Fruit fly (Drosophila melanogaster) whole organism, embryonic: ENCODE measurements around the gene CG7006.

Source experiments
- Atf3 ChIP-seq: fragments of 200-800 bp; sonication (Bioruptor generic); optimal IDR thresholded peaks from 3 replicates; lab custom pipeline; 2016; ENCODE audit warnings: missing biosample characterization, missing genetic modification characterization
- Awh ChIP-seq: fragments of 200-800 bp; sonication (Bioruptor generic); IDR thresholded peaks from 2 replicates; pipeline ENCODE4, ENCODE4 v1.3.6; 2022; ENCODE audit warnings: missing biosample characterization, missing genetic modification characterization
- Bteb2 ChIP-seq: fragments of 200-800 bp; sonication (Bioruptor generic); optimal IDR thresholded peaks from 2 replicates; lab custom pipeline; 2016; ENCODE audit warnings: missing biosample characterization, missing genetic modification characterization
- CG10431 ChIP-seq: fragments of 200-800 bp; sonication (Bioruptor generic); optimal IDR thresholded peaks from 3 replicates; lab custom pipeline; 2018; ENCODE audit warnings: missing biosample characterization, mild to moderate bottlenecking, missing genetic modification characterization
- CG10543 ChIP-seq: fragments of 200-800 bp; sonication (Bioruptor generic); optimal IDR thresholded peaks from 3 replicates; lab custom pipeline; 2017; ENCODE audit warnings: missing biosample characterization, mild to moderate bottlenecking, missing genetic modification characterization, moderate library complexity
- CG11398 ChIP-seq: fragments of 200-800 bp; sonication (Bioruptor generic); optimal IDR thresholded peaks from 2 replicates; lab custom pipeline; 2016; ENCODE audit warnings: missing biosample characterization, missing genetic modification characterization
- CG12391 ChIP-seq: fragments of 200-800 bp; sonication (Bioruptor generic); optimal IDR thresholded peaks from 3 replicates; lab custom pipeline; 2018; ENCODE audit warnings: missing biosample characterization, mild to moderate bottlenecking, missing genetic modification characterization, moderate library complexity
- CG13287 ChIP-seq: fragments of 200-800 bp; sonication (Bioruptor generic); IDR thresholded peaks from 2 replicates; pipeline ENCODE4 v1.3.6; 2022; ENCODE audit warnings: missing biosample characterization, missing genetic modification characterization; ENCODE audit not compliant: partially characterized antibody
- CG13894 ChIP-seq: fragments of 200-800 bp; sonication (Bioruptor generic); optimal IDR thresholded peaks from 3 replicates; lab custom pipeline; 2018; ENCODE audit warnings: missing biosample characterization, mild to moderate bottlenecking, missing genetic modification characterization, moderate library complexity
- CG14050 ChIP-seq: fragments of 200-800 bp; sonication (Bioruptor generic); IDR thresholded peaks from 3 replicates; pipeline ENCODE4 v1.3.6; 2022; ENCODE audit warnings: missing biosample characterization, missing genetic modification characterization
- CG2875 ChIP-seq: fragments of 200-800 bp; sonication (Bioruptor generic); optimal IDR thresholded peaks from 2 replicates; lab custom pipeline; 2017; ENCODE audit warnings: missing biosample characterization, mild to moderate bottlenecking, missing genetic modification characterization, missing genetic modification reagents
- CG31365 ChIP-seq: fragments of 200-800 bp; sonication (Bioruptor generic); optimal IDR thresholded peaks from 2 replicates; lab custom pipeline; 2018; ENCODE audit warnings: missing biosample characterization, mild to moderate bottlenecking, missing genetic modification characterization
- CG43689 ChIP-seq: fragments of 200-800 bp; sonication (Bioruptor generic); IDR thresholded peaks from 2 replicates; pipeline ENCODE4 v1.3.6; 2022; ENCODE audit warnings: missing biosample characterization, missing genetic modification characterization
- CG5180 ChIP-seq: fragments of 200-800 bp; sonication (Bioruptor generic); optimal IDR thresholded peaks from 3 replicates; lab custom pipeline; 2017; ENCODE audit warnings: missing biosample characterization, missing genetic modification characterization, mild to moderate bottlenecking, moderate library complexity, missing genetic modification reagents
- CG5953 ChIP-seq: fragments of 200-800 bp; sonication (Bioruptor generic); IDR thresholded peaks from 2 replicates; pipeline ENCODE4 v1.3.6; 2022; ENCODE audit warnings: missing biosample characterization, missing genetic modification characterization
- CG9609 ChIP-seq: fragments of 200-800 bp; sonication (Bioruptor generic); optimal IDR thresholded peaks from 3 replicates; lab custom pipeline; 2016; ENCODE audit warnings: missing biosample characterization, missing genetic modification characterization
- CG9797 ChIP-seq: fragments of 200-800 bp; sonication (Bioruptor generic); optimal IDR thresholded peaks from 3 replicates; lab custom pipeline; 2018; ENCODE audit warnings: missing biosample characterization, mild to moderate bottlenecking, missing genetic modification characterization
- CTCF ChIP-seq: fragments of 200-800 bp; sonication (Bioruptor generic); optimal IDR thresholded peaks from 2 replicates; lab custom pipeline; 2017; ENCODE audit warnings: missing biosample characterization, mild to moderate bottlenecking, missing genetic modification characterization, moderate library complexity
- Camta ChIP-seq: fragments of 200-800 bp; sonication (Bioruptor generic); optimal IDR thresholded peaks from 2 replicates; lab custom pipeline; 2016; ENCODE audit warnings: missing biosample characterization, missing genetic modification characterization
- Dad ChIP-seq: fragments of 200-800 bp; sonication (Bioruptor generic); optimal IDR thresholded peaks from 3 replicates; lab custom pipeline; 2016; ENCODE audit warnings: missing biosample characterization, missing genetic modification characterization
- Ets97D ChIP-seq: fragments of 200-800 bp; sonication (Bioruptor generic); optimal IDR thresholded peaks from 3 replicates; lab custom pipeline; 2016; ENCODE audit warnings: missing biosample characterization, missing genetic modification characterization
- H2.0 ChIP-seq: fragments of 200-800 bp; sonication (Bioruptor generic); IDR thresholded peaks from 2 replicates; pipeline ENCODE4 v1.3.6; 2022; ENCODE audit warnings: missing biosample characterization, missing genetic modification characterization
- Lpt ChIP-seq: fragments of >200 bp; optimal IDR thresholded peaks from 2 replicates; lab custom pipeline; 2018; ENCODE audit warnings: missing biosample characterization, missing genetic modification characterization
- Nf-YC ChIP-seq: fragments of 200-800 bp; optimal IDR thresholded peaks from 3 replicates; lab custom pipeline; 2019; ENCODE audit warnings: missing biosample characterization, mild to moderate bottlenecking, missing genetic modification characterization, moderate library complexity
- Ssrp ChIP-seq: fragments of 200-800 bp; sonication (Bioruptor generic); optimal IDR thresholded peaks from 2 replicates; lab custom pipeline; 2018; ENCODE audit warnings: missing biosample characterization, mild to moderate bottlenecking, missing genetic modification characterization, moderate library complexity
- Xrp1 ChIP-seq: fragments of 200-800 bp; sonication (Bioruptor generic); IDR thresholded peaks from 2 replicates; pipeline ENCODE4 v1.3.6; 2022; ENCODE audit warnings: missing biosample characterization, missing genetic modification characterization
- ara ChIP-seq: fragments of 200-800 bp; sonication (Bioruptor generic); IDR thresholded peaks from 2 replicates; pipeline ENCODE4 v1.3.6; 2022; ENCODE audit warnings: missing biosample characterization, missing genetic modification characterization
- crp ChIP-seq, 2 experiments: fragments of 200-800 bp; sonication (Bioruptor generic); optimal IDR thresholded peaks; 2 replicates in 1 of 2; 3 replicates in 1 of 2; lab custom pipeline; 2017; ENCODE audit warnings: missing biosample characterization in 2 of 2, missing genetic modification characterization in 2 of 2, mild to moderate bottlenecking in 1 of 2, moderate library complexity in 1 of 2
- cwo ChIP-seq: fragments of 200-800 bp; sonication (Bioruptor generic); optimal IDR thresholded peaks from 3 replicates; lab custom pipeline; 2017; ENCODE audit warnings: missing biosample characterization, missing genetic modification characterization, mild to moderate bottlenecking, moderate library complexity, missing genetic modification reagents
- dimm ChIP-seq: fragments of 200-800 bp; sonication (Bioruptor generic); IDR thresholded peaks from 2 replicates; pipeline ENCODE4 v1.3.6; 2022; ENCODE audit warnings: missing biosample characterization, missing genetic modification characterization
- gcm2 ChIP-seq: fragments of 200-800 bp; sonication (Bioruptor generic); optimal IDR thresholded peaks from 2 replicates; lab custom pipeline; 2016; ENCODE audit warnings: missing biosample characterization, missing genetic modification characterization
- gsb-n ChIP-seq: fragments of 200-800 bp; sonication (Bioruptor generic); optimal IDR thresholded peaks from 3 replicates; lab custom pipeline; 2018; ENCODE audit warnings: missing biosample characterization, mild to moderate bottlenecking, missing genetic modification characterization
- hbn ChIP-seq: fragments of 200-800 bp; sonication (Bioruptor generic); IDR thresholded peaks from 2 replicates; pipeline ENCODE4 v1.3.6; 2022; ENCODE audit warnings: missing biosample characterization, missing genetic modification characterization; ENCODE audit not compliant: partially characterized antibody
- hkb ChIP-seq, 2 experiments: fragments of 200-800 bp in 1 of 2; fragments of >200 bp in 1 of 2; sonication (Bioruptor generic) in 1 of 2; IDR thresholded peaks in 1 of 2; optimal IDR thresholded peaks in 1 of 2; 2 replicates each; pipeline versions ENCODE4 v1.3.6 to Lab custom; 2017 to 2022; ENCODE audit warnings: missing biosample characterization in 1 of 2, missing genetic modification characterization in 1 of 2
- jigr1 ChIP-seq: fragments of 200-800 bp; sonication (Bioruptor generic); IDR thresholded peaks from 3 replicates; pipeline ENCODE4 v1.3.6; 2022; ENCODE audit warnings: missing biosample characterization, missing genetic modification characterization
- kah ChIP-seq: fragments of 200-800 bp; sonication (Bioruptor generic); optimal IDR thresholded peaks from 2 replicates; lab custom pipeline; 2018; ENCODE audit warnings: missing biosample characterization, mild to moderate bottlenecking, missing genetic modification characterization
- mam ChIP-seq: fragments of 200-800 bp; sonication (Bioruptor generic); optimal IDR thresholded peaks from 3 replicates; lab custom pipeline; 2016; ENCODE audit warnings: missing biosample characterization, missing genetic modification characterization
- mirr ChIP-seq: fragments of 200-800 bp; sonication (Bioruptor generic); optimal IDR thresholded peaks from 3 replicates; lab custom pipeline; 2018; ENCODE audit warnings: missing biosample characterization, mild to moderate bottlenecking, missing genetic modification characterization
- odd ChIP-seq: fragments of 200-800 bp; sonication (Bioruptor generic); optimal IDR thresholded peaks from 2 replicates; lab custom pipeline; 2017; ENCODE audit warnings: missing biosample characterization, mild to moderate bottlenecking, missing genetic modification characterization
- phol ChIP-seq: fragments of 200-800 bp; sonication (Bioruptor generic); optimal IDR thresholded peaks from 3 replicates; lab custom pipeline; 2018; ENCODE audit warnings: missing biosample characterization, mild to moderate bottlenecking, missing genetic modification characterization, moderate library complexity
- pnt ChIP-seq: fragments of 200-800 bp; sonication (Bioruptor generic); optimal IDR thresholded peaks from 3 replicates; lab custom pipeline; 2016; ENCODE audit warnings: missing biosample characterization, missing genetic modification characterization
- ranshi ChIP-seq: fragments of 200-800 bp; sonication (Bioruptor generic); IDR thresholded peaks from 2 replicates; pipeline ENCODE4 v1.3.6; 2022; ENCODE audit warnings: missing biosample characterization, missing genetic modification characterization
- sc ChIP-seq, 3 experiments: fragments of >200 bp in 2 of 3; fragments of 200-800 bp in 1 of 3; sonication (Bioruptor generic) in 1 of 3; optimal IDR thresholded peaks; 2 replicates in 2 of 3; 3 replicates in 1 of 3; lab custom pipeline; 2017; ENCODE audit warnings: mild to moderate bottlenecking in 1 of 3, missing biosample characterization in 1 of 3, missing genetic modification characterization in 1 of 3, missing genetic modification reagents in 1 of 3
- schlank ChIP-seq: fragments of 200-800 bp; sonication (Bioruptor generic); optimal IDR thresholded peaks from 2 replicates; lab custom pipeline; 2018; ENCODE audit warnings: missing biosample characterization, mild to moderate bottlenecking, missing genetic modification characterization
- slbo ChIP-seq: fragments of 200-800 bp; sonication (Bioruptor generic); IDR thresholded peaks from 2 replicates; pipeline ENCODE4 v1.3.6; 2022; ENCODE audit warnings: missing biosample characterization, missing genetic modification characterization
- tgo ChIP-seq: fragments of 200-800 bp; sonication (Bioruptor generic); IDR thresholded peaks from 3 replicates; pipeline ENCODE4 v1.3.6; 2022; ENCODE audit warnings: missing biosample characterization, missing genetic modification characterization
- tio ChIP-seq: fragments of 200-800 bp; sonication (Bioruptor generic); optimal IDR thresholded peaks from 2 replicates; lab custom pipeline; 2017; ENCODE audit warnings: missing biosample characterization, missing genetic modification characterization, inconsistent platforms
- tup ChIP-seq: fragments of 200-800 bp; sonication (Bioruptor generic); optimal IDR thresholded peaks from 2 replicates; lab custom pipeline; 2016; ENCODE audit warnings: missing biosample characterization, mild to moderate bottlenecking, missing genetic modification characterization, moderate library complexity
- vnd ChIP-seq: fragments of 200-800 bp; sonication (Bioruptor generic); IDR thresholded peaks from 3 replicates; pipeline ENCODE4 v1.3.6; 2022; ENCODE audit warnings: missing biosample characterization, missing genetic modification characterization; ENCODE audit not compliant: partially characterized antibody
- zfh1 ChIP-seq: fragments of 200-800 bp; sonication (Bioruptor generic); IDR thresholded peaks from 3 replicates; pipeline ENCODE4 v1.3.6; 2022; ENCODE audit warnings: missing biosample characterization, missing genetic modification characterization

CG7006 gene

dm6 chr3R:24850420-24850819 lies at the start of gene CG7006 (continued):
- TF ChIP-seq vnd (GFP tag; lab: Robert Waterston, UW) (peak; percentile 55; the same call in 2 of the 3 replicates), mirr (peak; percentile 32), CG5180 (GFP tag; lab: Kevin White, UChicago) (no peak), crp (GFP tag; optimal IDR thresholded peaks at IDR 0.05; lab: Kevin White, UChicago) (peak in 1 of 2 experiments; percentile 41), CG31365 (tag; lab: Kevin White, UChicago) (no peak), hkb (optimal IDR thresholded peaks at IDR 0.05; lab: Kevin White, UChicago) (no peak), hkb (GFP tag; IDR thresholded peaks at IDR 0.05; lab: Robert Waterston, UW) (peak; percentile 43; the same call in 1 of the 2 replicates), CG13287 (GFP tag; lab: Robert Waterston, UW) (peak; percentile 85), pnt (GFP tag; lab: Kevin White, UChicago) (peak; percentile 58), mam (GFP tag; lab: Kevin White, UChicago) (peak; percentile 91), CG12391 (tag; lab: Kevin White, UChicago) (peak; percentile 55), Dad (peak; percentile 87), tio (GFP tag; lab: Kevin White, UChicago) (no peak), Atf3 (GFP tag; lab: Kevin White, UChicago) (peak; percentile 48), CG9609 (peak; percentile 78), Lpt (GFP tag; lab: Kevin White, UChicago) (no peak), Nf-YC (tag; lab: Kevin White, UChicago) (no peak), Camta (GFP tag; lab: Kevin White, UChicago) (peak; percentile 61), CG11398 (GFP tag; lab: Kevin White, UChicago) (peak; percentile 46), CG10543 (GFP tag; lab: Kevin White, UChicago) (no peak), Xrp1 (peak; percentile 79), CG9797 (GFP tag; lab: Kevin White, UChicago) (no peak), CG2875 (GFP tag; lab: Kevin White, UChicago) (no peak), Awh (no peak), CG13894 (no peak), phol (peak; percentile 69), gsb-n (no peak), zfh1 (GFP tag; lab: Robert Waterston, UW) (peak; percentile 74; the same call in 2 of the 3 replicates), CTCF (GFP tag; lab: Kevin White, UChicago) (no peak), CG10431 (GFP tag; lab: Kevin White, UChicago) (no peak), kah (no peak), ranshi (GFP tag; lab: Robert Waterston, UW) (peak; percentile 71), tup (GFP tag; lab: Kevin White, UChicago) (peak; percentile 49), Ssrp (tag; lab: Kevin White, UChicago) (no peak), Bteb2 (peak; percentile 81), sc (optimal IDR thresholded peaks at IDR 0.05; lab: Kevin White, UChicago) (no peak), sc (GFP tag; optimal IDR thresholded peaks at IDR 0.05; lab: Kevin White, UChicago) (no peak), gcm2 (GFP tag; lab: Kevin White, UChicago) (peak; percentile 22), cwo (peak; percentile 70), odd (GFP tag; lab: Kevin White, UChicago) (no peak), hbn (GFP tag; lab: Robert Waterston, UW) (peak; percentile 77), slbo (peak; percentile 92), ara (GFP tag; lab: Robert Waterston, UW) (peak; percentile 39; the same call in 1 of the 2 replicates), Ets97D (GFP tag; lab: Kevin White, UChicago) (peak; percentile 90), jigr1 (GFP tag; lab: Robert Waterston, UW) (no peak), schlank (tag; lab: Kevin White, UChicago) (peak; percentile 37), CG5953 (no peak), H2.0 (GFP tag; lab: Robert Waterston, UW) (peak; percentile 69), dimm (GFP tag; lab: Robert Waterston, UW) (no peak), tgo (GFP tag; lab: Robert Waterston, UW) (no peak), CG14050 (GFP tag; lab: Robert Waterston, UW) (peak; percentile 41; the same call in 2 of the 3 replicates), CG43689 (GFP tag; lab: Robert Waterston, UW) (no peak)
